Worm (Caenorhabditis elegans) whole organism, L4/young adult: Measurements from ENCODE around the gene F48G7.4.

Experiments used
- W03F9.2 ChIP-seq: fragments of 150-350 bp; optimal IDR thresholded peaks from 2 replicates; lab custom pipeline; 2014; ENCODE audit warnings: missing biosample characterization, missing genetic modification characterization
- dao-5 ChIP-seq: sonication (generic microtip); optimal IDR thresholded peaks from 2 replicates; lab custom pipeline; 2016; ENCODE audit warnings: missing genotype, missing genetic modification characterization, moderate library complexity, missing compliant biosample characterization
- him-1 ChIP-seq: sonication (generic microtip); optimal IDR thresholded peaks from 2 replicates; lab custom pipeline; 2016; ENCODE audit warnings: missing genotype, missing genetic modification reagents, missing genetic modification characterization, missing compliant biosample characterization

- TF ChIP-seq him-1 (tag; lab: Kevin White, UChicago) (no peak), dao-5 (tag; lab: Kevin White, UChicago) (no peak), W03F9.2 (tag; lab: Kevin White, UChicago) (no peak)
These were observed 10.4 kb upstream of the F48G7.4 start, which contains the start of gene srw-109 for ce11 chrV:608844-609243.
